Worm (Caenorhabditis elegans): ENCODE measurements around the gene nlp-32.

ce11 chrIII:512117-512516 is 25.8 kb upstream of the nlp-32 start, which contains the start of gene F30H5.3:
- TF ChIP-seq him-1 (tag; optimal IDR thresholded peaks at IDR 0.05) (no peak), W03F9.2 (tag; optimal IDR thresholded peaks at IDR 0.05) (no peak), dao-5 (tag; optimal IDR thresholded peaks at IDR 0.05) (no peak)

Data from whole organism, L4/young adult.